Worm (Caenorhabditis elegans) whole organism, L3 larva: ENCODE data around the gene E02H1.5.

Experiments
- elt-2 ChIP-seq: sonication (generic microtip); optimal IDR thresholded peaks from 2 replicates; lab custom pipeline; 2016; ENCODE audit warnings: missing genetic modification reagents, mild to moderate bottlenecking, missing genetic modification characterization, missing compliant biosample characterization
- nhr-12 ChIP-seq: fragments of 150-350 bp; optimal IDR thresholded peaks from 2 replicates; lab custom pipeline; 2014; ENCODE audit warnings: missing biosample characterization, missing genetic modification characterization
- nhr-77 ChIP-seq: fragments of 150-350 bp; optimal IDR thresholded peaks from 2 replicates; lab custom pipeline; 2014; ENCODE audit warnings: missing biosample characterization, missing genetic modification characterization
- ztf-11 ChIP-seq: fragments of 150-350 bp; optimal IDR thresholded peaks from 2 replicates; lab custom pipeline; 2014; ENCODE audit warnings: missing biosample characterization, missing genetic modification characterization

DNA sequence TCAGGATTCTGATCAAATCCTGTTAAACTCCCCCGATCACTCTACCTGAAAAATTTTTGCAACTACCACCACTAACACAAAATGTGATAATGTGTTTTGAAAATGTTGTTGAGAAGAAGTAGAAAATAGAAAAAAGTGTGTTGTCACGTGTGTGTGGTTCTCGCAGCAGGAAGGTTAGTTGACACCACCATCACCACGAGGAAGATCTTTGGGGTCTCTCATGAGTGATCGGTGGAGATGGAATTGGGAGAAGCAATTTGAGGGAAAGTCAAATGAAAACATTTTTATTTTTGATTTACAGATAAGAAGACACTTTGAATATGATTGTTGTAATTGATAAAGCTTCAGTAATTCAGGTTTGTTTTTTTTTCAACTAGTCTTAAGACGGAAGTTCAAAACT lies 6.7 kb downstream of the E02H1.5 start:
- TF ChIP-seq ztf-11 (no peak), nhr-77 (tag; lab: Kevin White, UChicago) (no peak), nhr-12 (tag; lab: Kevin White, UChicago) (no peak), elt-2 (peak; percentile 53)
